Fruit fly (Drosophila melanogaster): Measurements from ENCODE around the gene SmydA-8.

The SmydA-8 gene

DNA sequence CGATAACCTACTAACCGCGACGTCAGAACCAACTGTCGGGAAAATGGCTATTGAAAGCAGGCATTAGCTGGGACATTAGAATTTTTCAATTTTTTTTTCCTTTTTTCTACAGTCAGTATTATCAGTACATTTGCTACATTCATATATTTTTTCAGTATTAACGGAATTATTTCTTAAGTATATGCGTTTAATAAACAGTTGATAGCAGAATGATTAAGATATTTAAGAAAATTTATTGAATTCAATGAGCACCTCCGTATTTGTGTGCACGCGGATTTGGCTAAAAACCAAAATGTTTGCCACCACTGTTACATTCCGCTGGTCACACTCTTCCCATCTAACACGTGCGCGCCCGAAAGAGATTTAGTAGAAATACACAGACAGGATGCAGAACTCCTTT lies 48.9 kb upstream of the SmydA-8 start, which contains the start of the genes temp and CG3071 (continued):
- no peak for TF ChIP-seq Lhr (GFP tag; optimal IDR thresholded peaks at IDR 0.05)
- peak; percentile 73 for TF ChIP-seq Abd-B (GFP tag; optimal IDR thresholded peaks at IDR 0.05)
- TF ChIP-seq kay (GFP tag; optimal IDR thresholded peaks at IDR 0.05) = peak; percentile 42
- TF ChIP-seq Aef1 (GFP tag; IDR thresholded peaks at IDR 0.05) = 0 out of 3 replicates have a peak, but pooled peaks have one; percentile 19
- TF ChIP-seq Atf-2 (GFP tag; optimal IDR thresholded peaks at IDR 0.05) = peak; percentile 65
- peak; percentile 40 for TF ChIP-seq Dref (GFP tag; IDR thresholded peaks at IDR 0.05)
- no peak for TF ChIP-seq NC2α (GFP tag; optimal IDR thresholded peaks at IDR 0.05)
- TF ChIP-seq CG3407 (GFP tag; optimal IDR thresholded peaks at IDR 0.05) = no peak
- TF ChIP-seq ewg (GFP tag; optimal IDR thresholded peaks at IDR 0.05) = peak; percentile 41
- TF ChIP-seq bsh (GFP tag; optimal IDR thresholded peaks at IDR 0.05) = peak in 1 of 2 experiments; percentile 40
- peak; percentile 48 for TF ChIP-seq slou (GFP tag; optimal IDR thresholded peaks at IDR 0.05)
- no peak for TF ChIP-seq ranshi (GFP tag; IDR thresholded peaks at IDR 0.05)
- TF ChIP-seq CG13296 (GFP tag; optimal IDR thresholded peaks at IDR 0.05) = peak; percentile 45
- TF ChIP-seq ATbp (GFP tag; optimal IDR thresholded peaks at IDR 0.05) = no peak
- TF ChIP-seq lbe (GFP tag; optimal IDR thresholded peaks at IDR 0.05) = peak; percentile 9
- TF ChIP-seq jing (GFP tag; optimal IDR thresholded peaks at IDR 0.05) = no peak
- peak; percentile 27 for TF ChIP-seq Myb (GFP tag; optimal IDR thresholded peaks at IDR 0.05)
- TF ChIP-seq seq (GFP tag; IDR thresholded peaks at IDR 0.05) = no peak
- TF ChIP-seq CG17359 (tag; optimal IDR thresholded peaks at IDR 0.05) = peak; percentile 2
- TF ChIP-seq tll (GFP tag; optimal IDR thresholded peaks at IDR 0.05) = peak; percentile 1 to 90
- TF ChIP-seq HLHmδ (GFP tag; optimal IDR thresholded peaks at IDR 0.05) = no peak
- no peak for TF ChIP-seq CG16779 (GFP tag; IDR thresholded peaks at IDR 0.05)
- peak; percentile 66 for TF ChIP-seq CG30020 (tag; optimal IDR thresholded peaks at IDR 0.05)
- peak; percentile 30; the same call in 1 of the 3 replicates for TF ChIP-seq knrl (GFP tag; IDR thresholded peaks at IDR 0.05; ENCODE audit: partially characterized antibody)
- no peak for TF ChIP-seq CrebB (tag; optimal IDR thresholded peaks at IDR 0.05)
- peak; percentile 69 for TF ChIP-seq pum (GFP tag; optimal IDR thresholded peaks at IDR 0.05)
- TF ChIP-seq Atf3 (GFP tag; optimal IDR thresholded peaks at IDR 0.05) = peak; percentile 36
- no peak; the same call in 2 of the 3 replicates for TF ChIP-seq croc (GFP tag; conservative IDR thresholded peaks at IDR 0.05)
- peak; percentile 96 for TF ChIP-seq Tbp (GFP tag; optimal IDR thresholded peaks at IDR 0.05)
- TF ChIP-seq kah (GFP tag; optimal IDR thresholded peaks at IDR 0.05) = no peak
- peak; percentile 64 for TF ChIP-seq CG34376 (GFP tag; optimal IDR thresholded peaks at IDR 0.05)
- peak; percentile 69 for TF ChIP-seq CG12659 (GFP tag; optimal IDR thresholded peaks at IDR 0.05)
- peak; percentile 73 for TF ChIP-seq grau (tag; optimal IDR thresholded peaks at IDR 0.05)
- TF ChIP-seq Fer2 (tag; optimal IDR thresholded peaks at IDR 0.05) = peak; percentile 24
- TF ChIP-seq CG3163 (GFP tag; optimal IDR thresholded peaks at IDR 0.05) = peak; percentile 37
- TF ChIP-seq fu2 (GFP tag; optimal IDR thresholded peaks at IDR 0.05) = peak; percentile 66
- TF ChIP-seq CG9817 (tag; optimal IDR thresholded peaks at IDR 0.05) = peak; percentile 70
- peak; percentile 75 for TF ChIP-seq CG3847 (GFP tag; IDR thresholded peaks at IDR 0.05)
- TF ChIP-seq CG7556 (GFP tag; optimal IDR thresholded peaks at IDR 0.05) = peak; percentile 66
- no peak for TF ChIP-seq CG6175 (GFP tag; IDR thresholded peaks at IDR 0.05)
- TF ChIP-seq CG6272 (GFP tag; IDR thresholded peaks at IDR 0.05) = peak; percentile 56
- peak; percentile 83 for TF ChIP-seq CoRest (tag; optimal IDR thresholded peaks at IDR 0.05)
- TF ChIP-seq Pdp1 (GFP tag; optimal IDR thresholded peaks at IDR 0.05) = peak; percentile 51 to 56
- peak; percentile 43 for TF ChIP-seq fd3F (GFP tag; optimal IDR thresholded peaks at IDR 0.05)
- peak; percentile 42 for TF ChIP-seq CG15011 (GFP tag; optimal IDR thresholded peaks at IDR 0.05)
- peak; percentile 39 for TF ChIP-seq PHDP (tag; optimal IDR thresholded peaks at IDR 0.05)
- TF ChIP-seq klu (GFP tag; IDR thresholded peaks at IDR 0.05) = peak; percentile 56; the same call in 1 of the 2 replicates
- 0 out of 3 replicates have a peak, but pooled peaks have one; percentile 25 for TF ChIP-seq CG16813 (GFP tag; IDR thresholded peaks at IDR 0.05; ENCODE audit: partially characterized antibody)
- TF ChIP-seq CG10654 (GFP tag; optimal IDR thresholded peaks at IDR 0.05) = peak; percentile 9
- peak; percentile 70 for TF ChIP-seq maf-S (GFP tag; optimal IDR thresholded peaks at IDR 0.05)
